Fruit fly (Drosophila melanogaster) Kc167 (cell line): Measurements from ENCODE around the gene CG3961.

Experiments
- Myc ChIP-seq: fragments of >200 bp; optimal IDR thresholded peaks from 2 replicates; lab custom pipeline; 2017; ENCODE audit warnings: missing external identifiers
- Sin3A ChIP-seq: fragments of >200 bp; optimal IDR thresholded peaks from 2 replicates; lab custom pipeline; 2018; ENCODE audit warnings: missing external identifiers
- h ChIP-seq: fragments of >200 bp; optimal IDR thresholded peaks from 3 replicates; lab custom pipeline; 2018; ENCODE audit warnings: missing external identifiers
- insv ChIP-seq: fragments of >200 bp; optimal IDR thresholded peaks from 3 replicates; lab custom pipeline; 2018; ENCODE audit warnings: missing external identifiers
- psq ChIP-seq: fragments of >200 bp; optimal IDR thresholded peaks from 2 replicates; lab custom pipeline; 2017; ENCODE audit warnings: missing external identifiers
- ttk ChIP-seq: sonication (Bioruptor generic); optimal IDR thresholded peaks from 2 replicates; lab custom pipeline; 2017; ENCODE audit warnings: missing external identifiers

DNA sequence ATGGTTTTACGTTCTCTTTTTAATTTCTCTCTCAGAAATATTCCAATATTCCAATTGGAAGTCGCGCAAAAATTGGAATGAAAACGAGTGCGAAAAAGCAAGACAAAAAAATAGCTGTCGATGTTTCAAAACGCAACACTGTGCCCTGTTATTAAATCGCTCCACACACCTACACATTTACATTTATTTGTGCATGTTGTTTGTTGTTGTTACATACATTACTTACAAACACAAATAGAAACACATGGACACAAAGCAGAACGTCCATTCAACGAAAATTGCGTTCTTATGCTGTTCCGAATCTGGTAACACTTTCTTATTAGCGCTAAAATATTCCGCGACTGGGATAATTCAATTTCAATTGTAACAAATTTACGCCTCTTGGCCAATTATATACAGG is 49.0 kb downstream of the CG3961 start:
- no peak for TF ChIP-seq ttk
- TF ChIP-seq h (lab: Kevin White, UChicago) = no peak
- TF ChIP-seq insv (lab: Kevin White, UChicago) = no peak
- TF ChIP-seq psq (lab: Kevin White, UChicago) = no peak
- TF ChIP-seq Myc = no peak
- no peak for TF ChIP-seq Sin3A (lab: Kevin White, UChicago)
